Worm (Caenorhabditis elegans) whole organism, early embryonic: ENCODE measurements around the gene srh-213.
"Not testable (repeated sequence)": the region's sequence is repeated elsewhere in the genome, so short reads cannot be mapped to it uniquely, and the experiment has no call there.

ENCODE experiments used
- B0310.2 ChIP-seq: sonication (generic microtip); optimal IDR thresholded peaks from 2 replicates; lab custom pipeline; 2016; ENCODE audit warnings: mild to moderate bottlenecking, missing genetic modification characterization, missing compliant biosample characterization
- ama-1 ChIP-seq: fragments of 150-350 bp; optimal IDR thresholded peaks from 2 replicates; lab custom pipeline; 2014
- ets-7 ChIP-seq: sonication (generic microtip); optimal IDR thresholded peaks from 2 replicates; lab custom pipeline; 2016; ENCODE audit warnings: missing genotype, missing genetic modification characterization, missing compliant biosample characterization
- flt-1 ChIP-seq: fragments of 200-800 bp; sonication (Bioruptor generic); IDR thresholded peaks from 2 replicates; pipeline ENCODE4 v1.3.6; 2022; ENCODE audit warnings: missing genetic modification characterization, missing compliant biosample characterization
- hmg-4 ChIP-seq: fragments of 200-800 bp; sonication (Bioruptor generic); optimal IDR thresholded peaks from 2 replicates; lab custom pipeline; 2018; ENCODE audit warnings: mild to moderate bottlenecking, missing genetic modification characterization, missing compliant biosample characterization
- pes-1 ChIP-seq: fragments of 200-800 bp; sonication (Bioruptor generic); IDR thresholded peaks from 2 replicates; pipeline ENCODE4 v1.3.6; 2022; ENCODE audit warnings: missing genetic modification reagents, missing genetic modification characterization, missing compliant biosample characterization
- sea-1 ChIP-seq: fragments of 200-800 bp; sonication (Bioruptor generic); conservative IDR thresholded peaks from 2 replicates; pipeline ENCODE4 v1.3.6; 2022; ENCODE audit warnings: missing genetic modification characterization, missing compliant biosample characterization
- tbx-37 ChIP-seq: fragments of 200-800 bp; sonication (Bioruptor generic); conservative IDR thresholded peaks from 2 replicates; pipeline ENCODE4 v1.3.6; 2022; ENCODE audit warnings: missing genetic modification reagents, missing genetic modification characterization, missing compliant biosample characterization

ce11 chrV:3564335-3564734, 30.5 kb downstream of the srh-213 start, which contains the start of gene T24A6.17:
- TF ChIP-seq sea-1; pes-1 (GFP tag; lab: Robert Waterston, UW); tbx-37 (GFP tag; lab: Robert Waterston, UW); ets-7; ama-1 (lab: Kevin White, UChicago); flt-1; hmg-4; B0310.2 (tag; lab: Kevin White, UChicago): not testable (repeated sequence)
